Worm (Caenorhabditis elegans) whole organism, L4/young adult: ENCODE data around the gene frm-3.

Source experiments
- W03F9.2 ChIP-seq: fragments of 150-350 bp; optimal IDR thresholded peaks from 2 replicates; lab custom pipeline; 2014; ENCODE audit warnings: missing biosample characterization, missing genetic modification characterization
- dao-5 ChIP-seq: sonication (generic microtip); optimal IDR thresholded peaks from 2 replicates; lab custom pipeline; 2016; ENCODE audit warnings: missing genotype, missing genetic modification characterization, moderate library complexity, missing compliant biosample characterization
- him-1 ChIP-seq: sonication (generic microtip); optimal IDR thresholded peaks from 2 replicates; lab custom pipeline; 2016; ENCODE audit warnings: missing genotype, missing genetic modification reagents, missing genetic modification characterization, missing compliant biosample characterization

DNA sequence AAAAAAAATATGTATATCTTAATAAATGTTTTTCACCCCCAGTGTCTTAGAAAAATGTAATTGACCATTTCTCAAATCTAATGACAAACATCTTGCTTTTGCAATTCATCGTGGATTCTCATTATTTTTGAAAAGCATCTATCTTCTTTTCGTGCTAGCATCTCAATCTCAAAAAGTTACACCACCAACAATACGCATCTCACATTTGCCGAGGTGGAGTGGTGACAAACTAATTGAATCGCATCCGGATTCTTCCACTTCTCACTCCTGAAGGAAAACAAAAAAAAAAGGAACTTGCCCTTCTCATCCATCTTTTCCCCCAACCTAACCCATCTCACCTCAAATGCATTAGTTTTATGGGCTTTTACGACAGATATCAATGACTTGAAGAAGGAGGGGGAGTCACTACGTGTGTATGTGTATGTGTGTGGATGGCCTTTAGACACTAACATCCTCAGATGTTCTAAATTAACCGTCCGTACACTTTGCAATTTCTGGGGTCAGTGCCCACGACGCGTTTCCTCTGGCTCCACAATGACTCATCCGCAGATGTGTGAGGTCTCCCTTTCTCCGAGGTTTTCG, 24.8 kb upstream of the frm-3 start:
- TF ChIP-seq W03F9.2 (no peak), dao-5 (tag; lab: Kevin White, UChicago) (no peak), him-1 (tag; lab: Kevin White, UChicago) (no peak)
